Worm (Caenorhabditis elegans) whole organism, L4 larva: Measurements from ENCODE around the gene C17H12.8.

ENCODE experiments used
- D1046.2 ChIP-seq: fragments of 200-800 bp; sonication (Bioruptor generic); IDR thresholded peaks from 2 replicates; pipeline ENCODE4 v1.3.6; 2022; ENCODE audit warnings: missing genetic modification characterization, missing compliant biosample characterization
- F37D6.2 ChIP-seq: sonication (generic microtip); optimal IDR thresholded peaks from 2 replicates; lab custom pipeline; 2016; ENCODE audit warnings: mild to moderate bottlenecking, missing genetic modification characterization, missing compliant biosample characterization
- T26A8.4 ChIP-seq: fragments of 200-800 bp; sonication (Bioruptor generic); IDR thresholded peaks from 2 replicates; pipeline ENCODE4 v1.3.6; 2022; ENCODE audit warnings: missing genetic modification characterization, missing compliant biosample characterization
- Y105C5A.15 ChIP-seq: fragments of 200-800 bp; sonication (Bioruptor generic); IDR thresholded peaks from 2 replicates; pipeline ENCODE4 v1.3.6; 2022; ENCODE audit warnings: missing genetic modification characterization, missing compliant biosample characterization
- Y5F2A.4 ChIP-seq: fragments of 200-800 bp; sonication (Bioruptor generic); optimal IDR thresholded peaks from 2 replicates; lab custom pipeline; 2018; ENCODE audit warnings: mild to moderate bottlenecking, missing genetic modification characterization, missing compliant biosample characterization
- Y75B8A.6 ChIP-seq: fragments of 200-800 bp; sonication (Bioruptor generic); IDR thresholded peaks from 2 replicates; pipeline ENCODE4 v1.3.6; 2022; ENCODE audit warnings: missing genetic modification reagents, missing genetic modification characterization, missing compliant biosample characterization
- aha-1 ChIP-seq: fragments of 150-350 bp; peaks from one replicate; lab custom pipeline; 2014; ENCODE audit warnings: missing biosample characterization, missing genetic modification characterization
- aly-2 ChIP-seq: sonication (generic microtip); optimal IDR thresholded peaks from 2 replicates; lab custom pipeline; 2018; ENCODE audit warnings: missing biosample characterization, missing genetic modification characterization
- arid-1 ChIP-seq: fragments of 200-800 bp; sonication (Bioruptor generic); conservative IDR thresholded peaks from 2 replicates; pipeline ENCODE4 v1.3.6; 2022; ENCODE audit warnings: missing genetic modification reagents, missing genetic modification characterization, missing compliant biosample characterization
- ceh-28 ChIP-seq: fragments of 150-350 bp; optimal IDR thresholded peaks from 2 replicates; lab custom pipeline; 2014; ENCODE audit warnings: missing biosample characterization, missing genetic modification reagents, missing genetic modification characterization
- ceh-32 ChIP-seq: sonication (generic microtip); optimal IDR thresholded peaks from 2 replicates; lab custom pipeline; 2016; ENCODE audit warnings: mild to moderate bottlenecking, missing genetic modification characterization, missing compliant biosample characterization; ENCODE audit not compliant: poor library complexity
- ceh-44 ChIP-seq: fragments of 200-800 bp; sonication (Bioruptor generic); IDR thresholded peaks from 2 replicates; pipeline ENCODE4 v1.3.6; 2022; ENCODE audit warnings: missing genetic modification reagents, missing genetic modification characterization, missing compliant biosample characterization
- ceh-62 ChIP-seq: sonication (generic microtip); optimal IDR thresholded peaks from 2 replicates; lab custom pipeline; 2017; ENCODE audit warnings: missing biosample characterization, missing genetic modification characterization
- cey-2 ChIP-seq: sonication (generic microtip); optimal IDR thresholded peaks from 3 replicates; lab custom pipeline; 2017; ENCODE audit warnings: missing genetic modification characterization, mild to moderate bottlenecking, missing compliant biosample characterization, antibody characterized with exemption, borderline replicate concordance; ENCODE audit not compliant: insufficient read depth
- daf-16 ChIP-seq, 3 experiments: sonication (generic microtip); optimal IDR thresholded peaks; 2 replicates each; lab custom pipeline; 2016 to 2017; ENCODE audit warnings: missing genetic modification characterization in 3 of 3, missing genetic modification reagents in 3 of 3, mild to moderate bottlenecking in 2 of 3, missing compliant biosample characterization in 2 of 3, missing biosample characterization in 1 of 3, moderate library complexity in 1 of 3
- dmd-8 ChIP-seq: fragments of 200-800 bp; sonication (Bioruptor generic); IDR thresholded peaks from 2 replicates; pipeline ENCODE4 v1.3.6; 2022; ENCODE audit warnings: missing genetic modification characterization, missing compliant biosample characterization
- fkh-10 ChIP-seq: fragments of 150-350 bp; optimal IDR thresholded peaks from 2 replicates; lab custom pipeline; 2014; ENCODE audit warnings: missing biosample characterization, missing genetic modification reagents, missing genetic modification characterization
- fos-1 ChIP-seq: fragments of 150-350 bp; optimal IDR thresholded peaks from 2 replicates; lab custom pipeline; 2014; ENCODE audit warnings: missing biosample characterization, missing genetic modification characterization
- hmg-1.1 ChIP-seq: fragments of 200-800 bp; sonication (Bioruptor generic); IDR thresholded peaks from 2 replicates; pipeline ENCODE4 v1.3.6; 2022; ENCODE audit warnings: missing genetic modification reagents, missing genetic modification characterization, missing compliant biosample characterization
- lin-13 ChIP-seq: fragments of 150-350 bp; optimal IDR thresholded peaks from 2 replicates; lab custom pipeline; 2014; ENCODE audit warnings: missing biosample characterization, missing genetic modification reagents, missing genetic modification characterization
- lin-15B ChIP-seq: fragments of 150-350 bp; sonication (generic microtip); optimal IDR thresholded peaks from 3 replicates; lab custom pipeline; 2014; ENCODE audit warnings: missing biosample characterization, missing genetic modification characterization
- lin-38 ChIP-seq: fragments of 200-800 bp; sonication (Bioruptor generic); IDR thresholded peaks from 2 replicates; pipeline ENCODE4 v1.3.6; 2022; ENCODE audit warnings: missing genetic modification reagents, missing genetic modification characterization, missing compliant biosample characterization
- lir-3 ChIP-seq: sonication (generic microtip); optimal IDR thresholded peaks from 2 replicates; lab custom pipeline; 2016; ENCODE audit warnings: mild to moderate bottlenecking, missing genetic modification characterization, missing compliant biosample characterization
- lsy-2 ChIP-seq, 2 experiments: fragments of 150-350 bp in 1 of 2; sonication (generic microtip) in 1 of 2; optimal IDR thresholded peaks; 2 replicates each; lab custom pipeline; 2014 to 2017; ENCODE audit warnings: missing biosample characterization in 2 of 2, missing genetic modification characterization in 2 of 2
- madf-5 ChIP-seq, 2 experiments: fragments of 200-800 bp; sonication (Bioruptor generic); IDR thresholded peaks; 2 replicates each; pipeline ENCODE4 v1.3.6; 2022; ENCODE audit warnings: missing compliant biosample characterization in 2 of 2, missing genetic modification characterization in 2 of 2
- madf-9 ChIP-seq: fragments of 200-800 bp; sonication (Bioruptor generic); conservative IDR thresholded peaks from 2 replicates; pipeline ENCODE4 v1.3.6; 2022; ENCODE audit warnings: missing genetic modification reagents, missing genetic modification characterization, missing compliant biosample characterization
- mdt-29 ChIP-seq: fragments of 200-800 bp; sonication (Bioruptor generic); IDR thresholded peaks from 2 replicates; pipeline ENCODE4 v1.3.6; 2022; ENCODE audit warnings: missing genetic modification reagents, missing genetic modification characterization, missing compliant biosample characterization
- mxl-3 ChIP-seq: fragments of 200-800 bp; sonication (Bioruptor generic); optimal IDR thresholded peaks from 2 replicates; lab custom pipeline; 2018; ENCODE audit warnings: mild to moderate bottlenecking, missing genetic modification characterization, missing compliant biosample characterization
- nhr-10 ChIP-seq: fragments of 150-350 bp; optimal IDR thresholded peaks from 2 replicates; lab custom pipeline; 2014; ENCODE audit warnings: missing biosample characterization, missing genetic modification characterization
- nhr-102 ChIP-seq: sonication (generic microtip); optimal IDR thresholded peaks from 2 replicates; lab custom pipeline; 2016; ENCODE audit warnings: mild to moderate bottlenecking, missing genetic modification characterization, moderate library complexity, missing compliant biosample characterization
- nhr-25 ChIP-seq: sonication (generic microtip); optimal IDR thresholded peaks from 2 replicates; lab custom pipeline; 2017; ENCODE audit warnings: missing genetic modification characterization, mild to moderate bottlenecking, missing compliant biosample characterization, antibody characterized with exemption, moderate library complexity, borderline replicate concordance; ENCODE audit not compliant: insufficient read depth
- nhr-42 ChIP-seq: fragments of 200-800 bp; sonication (Bioruptor generic); IDR thresholded peaks from 2 replicates; pipeline ENCODE4 v1.3.6; 2022; ENCODE audit warnings: missing genetic modification characterization, missing compliant biosample characterization
- nhr-6 ChIP-seq: fragments of 150-350 bp; optimal IDR thresholded peaks from 2 replicates; lab custom pipeline; 2014; ENCODE audit warnings: missing biosample characterization, missing genetic modification characterization
- nhr-77 ChIP-seq: fragments of 150-350 bp; optimal IDR thresholded peaks from 2 replicates; lab custom pipeline; 2014; ENCODE audit warnings: missing biosample characterization, missing genetic modification characterization
- pha-4 ChIP-seq, 2 experiments: fragments of 150-350 bp in 1 of 2; fragments of 200-800 bp in 1 of 2; sonication (Bioruptor generic) in 1 of 2; IDR thresholded peaks in 1 of 2; optimal IDR thresholded peaks in 1 of 2; 2 replicates each; pipeline versions ENCODE4 v1.3.6 to Lab custom; 2014 to 2022; ENCODE audit warnings: missing genetic modification characterization in 2 of 2, missing genetic modification reagents in 2 of 2, missing biosample characterization in 1 of 2, missing compliant biosample characterization in 1 of 2
- php-3 ChIP-seq: fragments of 200-800 bp; sonication (Bioruptor generic); IDR thresholded peaks from 2 replicates; pipeline ENCODE4 v1.3.6; 2022; ENCODE audit warnings: missing genetic modification reagents, missing genetic modification characterization, missing compliant biosample characterization
- rbr-2 ChIP-seq: sonication (generic microtip); optimal IDR thresholded peaks from 2 replicates; lab custom pipeline; 2016; ENCODE audit warnings: missing genotype, missing genetic modification characterization, missing compliant biosample characterization
- spr-1 ChIP-seq: sonication (generic microtip); optimal IDR thresholded peaks from 2 replicates; lab custom pipeline; 2016; ENCODE audit warnings: mild to moderate bottlenecking, missing genetic modification characterization, missing compliant biosample characterization
- unc-39 ChIP-seq: sonication (generic microtip); optimal IDR thresholded peaks from 2 replicates; lab custom pipeline; 2017; ENCODE audit warnings: missing biosample characterization, missing genetic modification characterization
- unc-62 ChIP-seq, 3 experiments: fragments of 150-350 bp in 1 of 3; sonication (generic microtip); optimal IDR thresholded peaks in 2 of 3; peaks in 1 of 3; 1 replicate in 1 of 3; 2 replicates in 2 of 3; lab custom pipeline; 2014 to 2017; ENCODE audit warnings: missing biosample characterization in 3 of 3, missing genetic modification characterization in 3 of 3, missing genetic modification reagents in 3 of 3, missing genotype in 1 of 3
- vab-7 ChIP-seq: fragments of 200-800 bp; sonication (Bioruptor generic); IDR thresholded peaks from 2 replicates; pipeline ENCODE4 v1.3.6; 2022; ENCODE audit warnings: missing genetic modification reagents, missing genetic modification characterization, missing compliant biosample characterization
- zag-1 ChIP-seq: fragments of 150-350 bp; optimal IDR thresholded peaks from 2 replicates; lab custom pipeline; 2014; ENCODE audit warnings: missing biosample characterization, missing genetic modification characterization
- ztf-11 ChIP-seq: fragments of 150-350 bp; optimal IDR thresholded peaks from 2 replicates; lab custom pipeline; 2014; ENCODE audit warnings: missing biosample characterization, missing genetic modification characterization

The C17H12.8 gene

DNA sequence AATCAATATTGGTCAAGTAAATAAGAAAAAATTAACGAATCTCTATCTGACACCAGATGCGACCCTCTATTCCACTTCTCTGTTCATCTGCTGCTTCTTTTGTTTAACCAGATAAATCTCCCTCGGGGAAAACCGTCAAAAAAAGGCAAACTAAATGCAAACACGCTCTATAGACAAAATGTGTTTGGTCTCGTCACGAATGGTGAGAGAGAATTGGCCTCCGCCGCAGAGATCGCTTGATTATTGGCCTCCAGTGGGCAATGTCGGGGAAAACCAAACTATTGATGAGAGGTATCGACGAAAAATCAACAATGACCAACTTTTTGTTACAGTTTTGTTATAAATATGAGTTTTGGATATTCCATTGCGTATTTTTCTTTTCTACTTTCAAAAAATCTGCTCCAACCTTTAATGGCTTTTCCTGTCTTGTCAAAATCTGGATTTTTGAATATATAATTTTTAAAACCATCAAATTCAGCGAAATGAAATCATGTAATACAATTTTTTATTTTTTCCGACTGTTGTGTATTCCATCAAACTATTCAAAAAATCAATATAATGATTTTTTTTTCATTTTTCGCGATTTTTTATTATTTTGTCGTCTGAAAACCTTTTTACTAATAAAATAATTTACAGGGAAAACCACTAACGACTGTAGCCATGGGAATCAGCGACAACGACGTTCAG lies 27.9 kb upstream of the C17H12.8 start, which contains the start of the genes C17H12.2 and vha-8 (continued):
- TF ChIP-seq Y105C5A.15 (no peak), unc-39 (tag; lab: Kevin White, UChicago) (no peak), madf-9 (GFP tag; lab: Robert Waterston, UW) (peak; percentile 47; the same call in 1 of the 2 replicates), Y5F2A.4 (GFP tag; lab: Kevin White, UChicago) (no peak), nhr-6 (tag; lab: Kevin White, UChicago) (peak; percentile 83), Y75B8A.6 (no peak), zag-1 (no peak), nhr-25 (peak; percentile 87), ztf-11 (tag; lab: Kevin White, UChicago) (no peak)

DNA sequence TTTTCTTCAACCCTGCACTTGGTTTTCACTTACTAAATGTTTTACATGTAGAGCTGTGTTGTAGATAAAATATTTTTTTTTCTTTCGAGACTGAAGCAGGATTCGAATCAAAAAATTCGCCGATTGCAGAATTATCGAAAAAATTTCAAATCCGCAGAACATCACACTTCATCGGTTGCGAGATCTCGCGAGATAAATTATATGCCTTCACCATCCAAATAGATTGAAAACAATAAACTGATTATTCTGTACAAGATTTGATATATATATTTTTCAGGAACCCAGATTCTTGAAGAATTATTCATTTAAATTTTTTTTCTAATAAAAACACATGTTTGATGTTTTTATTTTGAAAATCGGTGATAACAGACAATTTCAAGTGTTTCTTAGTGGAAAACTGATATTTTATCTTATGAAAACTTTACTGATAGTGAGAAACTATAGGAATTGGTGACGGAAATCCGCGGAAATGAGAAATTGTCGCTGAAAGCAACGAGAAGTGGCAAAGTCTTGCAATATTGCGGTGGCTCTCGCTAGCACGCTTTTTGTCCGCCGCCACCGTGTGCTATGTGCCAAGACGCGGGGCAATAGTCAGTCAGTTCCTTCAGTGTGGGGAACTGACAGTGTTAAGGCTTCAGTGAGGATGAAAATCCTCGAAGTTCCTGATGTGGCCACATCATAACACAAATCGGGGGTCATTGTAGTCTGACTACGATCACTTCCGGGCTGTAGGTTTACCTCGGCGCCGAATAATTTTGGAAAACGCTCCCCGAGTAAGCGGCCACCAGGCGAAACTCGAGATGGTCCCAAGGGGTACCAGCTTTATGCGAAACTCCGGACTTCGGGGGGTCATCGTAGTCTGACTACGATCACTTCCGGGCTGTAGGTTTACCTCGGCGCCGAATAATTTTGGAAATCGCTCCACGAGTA lies 25.9 kb upstream of the C17H12.8 start:
- TF ChIP-seq nhr-102 (tag; lab: Kevin White, UChicago) (peak; percentile 72), T26A8.4 (GFP tag; lab: Robert Waterston, UW) (no peak; the same call in 1 of the 2 replicates), F37D6.2 (tag; lab: Kevin White, UChicago) (no peak), zag-1 (no peak), nhr-10 (no peak), lin-15B (tag; lab: Kevin White, UChicago) (no peak), ceh-62 (tag; lab: Kevin White, UChicago) (no peak), ceh-44 (GFP tag; lab: Robert Waterston, UW) (no peak), php-3 (GFP tag; lab: Robert Waterston, UW) (no peak), ztf-11 (tag; lab: Kevin White, UChicago) (no peak), madf-9 (GFP tag; lab: Robert Waterston, UW) (no peak), nhr-42 (GFP tag; lab: Robert Waterston, UW) (no peak), ceh-32 (tag; lab: Kevin White, UChicago) (no peak), madf-5 (GFP tag; IDR thresholded peaks at IDR 0.05; lab: Robert Waterston, UW) (no peak), daf-16 (GFP tag; optimal IDR thresholded peaks at IDR 0.05; lab: Kevin White, UChicago) (no peak), daf-16 (tag; optimal IDR thresholded peaks at IDR 0.05; lab: Kevin White, UChicago) (peak; percentile 15), spr-1 (tag; lab: Kevin White, UChicago) (no peak), Y75B8A.6 (no peak), Y5F2A.4 (GFP tag; lab: Kevin White, UChicago) (no peak), pha-4 (GFP tag; IDR thresholded peaks at IDR 0.05; lab: Robert Waterston, UW) (peak; percentile 54; the same call in 1 of the 2 replicates), pha-4 (tag; optimal IDR thresholded peaks at IDR 0.05; lab: Kevin White, UChicago) (no peak), fos-1 (tag; lab: Kevin White, UChicago) (no peak), hmg-1.1 (GFP tag; lab: Robert Waterston, UW) (peak; percentile 22; the same call in 1 of the 2 replicates), aly-2 (tag; lab: Kevin White, UChicago) (no peak), aha-1 (tag; lab: Kevin White, UChicago) (peak; percentile 73), lin-38 (GFP tag; lab: Robert Waterston, UW) (peak; percentile 32), mdt-29 (GFP tag; lab: Robert Waterston, UW) (no peak), lin-13 (GFP tag; lab: Kevin White, UChicago) (peak; percentile 22), unc-62 (GFP tag; optimal IDR thresholded peaks at IDR 0.05 in 1 of 2; lab: Kevin White, UChicago) (no peak), unc-62 (tag; optimal IDR thresholded peaks at IDR 0.05; lab: Kevin White, UChicago) (no peak), mxl-3 (GFP tag; lab: Kevin White, UChicago) (no peak), D1046.2 (GFP tag; lab: Robert Waterston, UW) (0 out of 2 replicates have a peak, but pooled peaks have one; percentile 32), dmd-8 (GFP tag; lab: Robert Waterston, UW) (no peak), ceh-28 (tag; lab: Kevin White, UChicago) (no peak), nhr-25 (no peak), nhr-77 (tag; lab: Kevin White, UChicago) (no peak), lir-3 (tag; lab: Kevin White, UChicago) (no peak), arid-1 (0 out of 2 replicates have a peak, but pooled peaks have one; percentile 13), cey-2 (tag; lab: Kevin White, UChicago) (no peak), rbr-2 (tag; lab: Kevin White, UChicago) (no peak), fkh-10 (GFP tag; lab: Kevin White, UChicago) (no peak), vab-7 (GFP tag; lab: Robert Waterston, UW) (0 out of 2 replicates have a peak, but pooled peaks have one; percentile 21), lsy-2 (tag; optimal IDR thresholded peaks at IDR 0.05; lab: Kevin White, UChicago) (peak in 1 of 2 experiments; percentile 48)
